Fruit fly (Drosophila melanogaster): Measurements from ENCODE around the gene nrv1.

nrv1 gene

DNA sequence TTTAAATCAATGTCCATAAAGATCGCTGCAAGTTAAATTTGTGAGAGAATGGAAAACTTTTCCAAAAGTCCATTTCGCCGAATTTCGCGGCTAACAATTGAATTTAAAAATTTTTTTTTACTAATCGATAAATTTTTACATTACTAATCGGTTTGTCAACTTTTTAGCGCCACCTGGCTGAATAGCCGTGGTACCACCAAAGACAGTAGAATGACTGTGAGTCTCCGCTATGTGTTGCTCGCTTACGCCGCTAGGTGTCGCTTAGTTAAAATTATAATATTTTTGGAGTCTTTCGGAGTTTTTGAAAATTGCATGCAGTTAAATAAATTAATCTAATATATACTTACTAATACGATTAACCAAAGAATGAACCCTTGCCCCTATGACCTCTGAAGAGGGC lies 10.7 kb upstream of the nrv1 start (continued):
- TF ChIP-seq zfh1 (GFP tag; IDR thresholded peaks at IDR 0.05), result peak; percentile 38; the same call in 1 of the 3 replicates
- TF ChIP-seq Spps (tag; optimal IDR thresholded peaks at IDR 0.05), result no peak
- no peak for TF ChIP-seq D19B (GFP tag; optimal IDR thresholded peaks at IDR 0.05)
- no peak for TF ChIP-seq Deaf1 (tag; optimal IDR thresholded peaks at IDR 0.05)
- TF ChIP-seq CG8388 (GFP tag; optimal IDR thresholded peaks at IDR 0.05), result no peak
- no peak for TF ChIP-seq CG12769 (tag; optimal IDR thresholded peaks at IDR 0.05)
- TF ChIP-seq lilli (GFP tag; optimal IDR thresholded peaks at IDR 0.05), result peak; percentile 51
- peak; percentile 69 for TF ChIP-seq onecut (GFP tag; IDR thresholded peaks at IDR 0.05)
- no peak for TF ChIP-seq zf30C (GFP tag; optimal IDR thresholded peaks at IDR 0.05)
- peak; percentile 47 for TF ChIP-seq bcd (GFP tag; optimal IDR thresholded peaks at IDR 0.05)
- TF ChIP-seq crol (GFP tag; IDR thresholded peaks at IDR 0.05), result no peak
- peak; percentile 40 for TF ChIP-seq maf-S (GFP tag; optimal IDR thresholded peaks at IDR 0.05)
- no peak for TF ChIP-seq CG31224 (GFP tag; IDR thresholded peaks at IDR 0.05)
- TF ChIP-seq hbn (GFP tag; IDR thresholded peaks at IDR 0.05; ENCODE audit: partially characterized antibody), result no peak
- no peak for TF ChIP-seq Hand (GFP tag; optimal IDR thresholded peaks at IDR 0.05)
- TF ChIP-seq CG12236 (GFP tag; optimal IDR thresholded peaks at IDR 0.05), result no peak
- peak; percentile 43 for TF ChIP-seq az2 (GFP tag; optimal IDR thresholded peaks at IDR 0.05)
- TF ChIP-seq lmd (GFP tag; IDR thresholded peaks at IDR 0.05), result peak; percentile 49
- no peak for TF ChIP-seq HLH4C (GFP tag; IDR thresholded peaks at IDR 0.05; ENCODE audit: partially characterized antibody)
- no peak for TF ChIP-seq mirr (GFP tag; optimal IDR thresholded peaks at IDR 0.05)
- peak; percentile 41 for TF ChIP-seq tin (GFP tag; optimal IDR thresholded peaks at IDR 0.05)
- no peak for TF ChIP-seq CG17802 (tag; optimal IDR thresholded peaks at IDR 0.05)
- TF ChIP-seq gt (GFP tag; IDR thresholded peaks at IDR 0.05), result no peak
- no peak for TF ChIP-seq Fer1 (GFP tag; optimal IDR thresholded peaks at IDR 0.05)
- peak; percentile 72 for TF ChIP-seq CG17829 (tag; optimal IDR thresholded peaks at IDR 0.05)
- peak; percentile 36 for TF ChIP-seq gem (tag; optimal IDR thresholded peaks at IDR 0.05)
- no peak for TF ChIP-seq Dip2 (GFP tag; IDR thresholded peaks at IDR 0.05)
- no peak for TF ChIP-seq ems (GFP tag; optimal IDR thresholded peaks at IDR 0.05)
- TF ChIP-seq CG2875 (GFP tag; optimal IDR thresholded peaks at IDR 0.05), result no peak
- no peak for TF ChIP-seq Six4 (GFP tag; optimal IDR thresholded peaks at IDR 0.05)
- TF ChIP-seq tio (GFP tag; optimal IDR thresholded peaks at IDR 0.05), result no peak
- no peak for TF ChIP-seq ATbp (GFP tag; optimal IDR thresholded peaks at IDR 0.05)
- TF ChIP-seq gro (GFP tag; optimal IDR thresholded peaks at IDR 0.05), result peak; percentile 37
- no peak for TF ChIP-seq CG32767 (GFP tag; IDR thresholded peaks at IDR 0.05)
- TF ChIP-seq CG17385 (GFP tag; optimal IDR thresholded peaks at IDR 0.05), result no peak
- peak; percentile 29 for TF ChIP-seq Dad (GFP tag; optimal IDR thresholded peaks at IDR 0.05)
- TF ChIP-seq nom (GFP tag; optimal IDR thresholded peaks at IDR 0.05), result no peak
- peak; percentile 70; the same call in 2 of the 4 replicates for TF ChIP-seq chinmo (GFP tag; IDR thresholded peaks at IDR 0.05; ENCODE audit: partially characterized antibody)
- peak; percentile 47 for TF ChIP-seq NC2β (GFP tag; optimal IDR thresholded peaks at IDR 0.05)
- TF ChIP-seq CG8359 (GFP tag; optimal IDR thresholded peaks at IDR 0.05; ENCODE audit: borderline replicate concordance), result no peak
- TF ChIP-seq Hr39 (optimal IDR thresholded peaks at IDR 0.05), result no peak
- TF ChIP-seq NfI (GFP tag; optimal IDR thresholded peaks at IDR 0.05), result peak; percentile 40
- no peak for TF ChIP-seq peb (GFP tag; IDR thresholded peaks at IDR 0.05)
- TF ChIP-seq Side (GFP tag; optimal IDR thresholded peaks at IDR 0.05), result no peak
- peak; percentile 63 for TF ChIP-seq CG10267 (tag; optimal IDR thresholded peaks at IDR 0.05)
- peak; percentile 66 for TF ChIP-seq Hmr (GFP tag; optimal IDR thresholded peaks at IDR 0.05)
- TF ChIP-seq CG11398 (GFP tag; optimal IDR thresholded peaks at IDR 0.05), result no peak
- TF ChIP-seq CG13287 (GFP tag; IDR thresholded peaks at IDR 0.05; ENCODE audit: partially characterized antibody), result peak; percentile 75
- no peak for TF ChIP-seq CG14860 (GFP tag; IDR thresholded peaks at IDR 0.05; ENCODE audit: partially characterized antibody)
- TF ChIP-seq lab (GFP tag; optimal IDR thresholded peaks at IDR 0.05), result no peak
- TF ChIP-seq D19A (tag; optimal IDR thresholded peaks at IDR 0.05), result no peak
